Worm (Caenorhabditis elegans): ENCODE measurements around the gene unc-18.

unc-18 gene

ce11 chrX:7651219-7651958 lies 31.3 kb upstream of the unc-18 start (continued):
- no peak for TF ChIP-seq daf-12 (tag; optimal IDR thresholded peaks at IDR 0.05)
- no peak for TF ChIP-seq nhr-111 (GFP tag; optimal IDR thresholded peaks at IDR 0.05)
- TF ChIP-seq php-3 (GFP tag; IDR thresholded peaks at IDR 0.05): 0 out of 2 replicates have a peak, but pooled peaks have one; percentile 62
- no peak for TF ChIP-seq zip-11 (GFP tag; IDR thresholded peaks at IDR 0.05)
- TF ChIP-seq D1046.2 (GFP tag; IDR thresholded peaks at IDR 0.05): no peak
- 0 out of 2 replicates have a peak, but pooled peaks have one; percentile 14 for TF ChIP-seq ctbp-1 (GFP tag; IDR thresholded peaks at IDR 0.05)
- TF ChIP-seq snpc-4 (tag; optimal IDR thresholded peaks at IDR 0.05): no peak
- TF ChIP-seq ceh-44 (GFP tag; IDR thresholded peaks at IDR 0.05): no peak
- TF ChIP-seq ceh-28 (tag; optimal IDR thresholded peaks at IDR 0.05): no peak
- TF ChIP-seq lsy-2 (tag; optimal IDR thresholded peaks at IDR 0.05): no peak
- TF ChIP-seq mdt-29 (GFP tag; IDR thresholded peaks at IDR 0.05): no peak
- TF ChIP-seq T20F7.1 (GFP tag; optimal IDR thresholded peaks at IDR 0.05): no peak
- TF ChIP-seq nhr-42 (GFP tag; IDR thresholded peaks at IDR 0.05): no peak
- no peak for TF ChIP-seq vab-7 (GFP tag; IDR thresholded peaks at IDR 0.05)
- TF ChIP-seq lin-1 (GFP tag; IDR thresholded peaks at IDR 0.05): no peak
- TF ChIP-seq snpc-1.2 (GFP tag; IDR thresholded peaks at IDR 0.05): no peak
- no peak for TF ChIP-seq lin-39 (tag; optimal IDR thresholded peaks at IDR 0.05)
- TF ChIP-seq daf-16 (GFP tag; optimal IDR thresholded peaks at IDR 0.05): peak in 1 of 2 experiments; percentile 11
- no peak for TF ChIP-seq daf-16 (tag; optimal IDR thresholded peaks at IDR 0.05)
- TF ChIP-seq mdl-1 (tag; optimal IDR thresholded peaks at IDR 0.05): peak in 1 of 2 experiments; percentile 58
- no peak for TF ChIP-seq unc-130 (GFP tag; optimal IDR thresholded peaks at IDR 0.05)
- TF ChIP-seq nhr-28 (tag; optimal IDR thresholded peaks at IDR 0.05): no peak
- TF ChIP-seq T26A8.4 (GFP tag; IDR thresholded peaks at IDR 0.05): no peak
- TF ChIP-seq hlh-11 (tag; optimal IDR thresholded peaks at IDR 0.05): peak; percentile 53
- 0 out of 2 replicates have a peak, but pooled peaks have one; percentile 13 for TF ChIP-seq egl-43 (GFP tag; IDR thresholded peaks at IDR 0.05)
- no peak for TF ChIP-seq F44E2.7 (GFP tag; IDR thresholded peaks at IDR 0.05)
- no peak for TF ChIP-seq Y75B8A.6 (GFP tag; IDR thresholded peaks at IDR 0.05)
- no peak for TF ChIP-seq egl-27 (tag; optimal IDR thresholded peaks at IDR 0.05)
- no peak for TF ChIP-seq nhr-48 (tag; optimal IDR thresholded peaks at IDR 0.05)
- TF ChIP-seq pha-4 (GFP tag; IDR thresholded peaks at IDR 0.05): no peak; the same call in 1 of the 2 replicates
- no peak for TF ChIP-seq pha-4 (tag; optimal IDR thresholded peaks at IDR 0.05)
- no peak for TF ChIP-seq mes-2 (tag; optimal IDR thresholded peaks at IDR 0.05; ENCODE audit: poor library complexity, severe bottlenecking)
- no peak for TF ChIP-seq F26F4.8 (GFP tag; conservative IDR thresholded peaks at IDR 0.05)
- TF ChIP-seq ceh-32 (tag; optimal IDR thresholded peaks at IDR 0.05; ENCODE audit: poor library complexity): peak; percentile 3
- TF ChIP-seq saeg-2 (GFP tag; IDR thresholded peaks at IDR 0.05): no peak
- no peak for TF ChIP-seq lin-38 (GFP tag; IDR thresholded peaks at IDR 0.05)
- TF ChIP-seq nhr-76 (tag; optimal IDR thresholded peaks at IDR 0.05): no peak
- TF ChIP-seq set-16 (GFP tag; IDR thresholded peaks at IDR 0.05): peak; percentile 97
- no peak for TF ChIP-seq nhr-25 (tag; optimal IDR thresholded peaks at IDR 0.05; ENCODE audit: borderline replicate concordance, insufficient read depth)
- no peak for TF ChIP-seq tag-97 (GFP tag; IDR thresholded peaks at IDR 0.05)
- TF ChIP-seq lim-7 (GFP tag; IDR thresholded peaks at IDR 0.05): no peak
- TF ChIP-seq jun-1 (tag; optimal IDR thresholded peaks at IDR 0.05): no peak
- no peak for TF ChIP-seq pqm-1 (tag; optimal IDR thresholded peaks at IDR 0.05)
- no peak for TF ChIP-seq dmd-8 (GFP tag; IDR thresholded peaks at IDR 0.05)
